Worm (Caenorhabditis elegans) whole organism, L1 larva: Measurements from ENCODE around the gene Y66A7A.4.

ENCODE experiments used
- C04F5.9 ChIP-seq: sonication (generic microtip); optimal IDR thresholded peaks from 2 replicates; lab custom pipeline; 2016; ENCODE audit warnings: missing genetic modification characterization, missing compliant biosample characterization
- F16B12.6 ChIP-seq: fragments of 150-350 bp; optimal IDR thresholded peaks from 2 replicates; lab custom pipeline; 2014; ENCODE audit warnings: missing biosample characterization, missing genetic modification characterization
- alr-1 ChIP-seq: fragments of 200-800 bp; sonication (Bioruptor generic); optimal IDR thresholded peaks from 2 replicates; lab custom pipeline; 2018; ENCODE audit warnings: borderline replicate concordance, mild to moderate bottlenecking, missing genetic modification characterization, missing compliant biosample characterization
- ceh-63 ChIP-seq: fragments of 200-800 bp; sonication (Bioruptor generic); optimal IDR thresholded peaks from 2 replicates; lab custom pipeline; 2018; ENCODE audit warnings: mild to moderate bottlenecking, missing genetic modification characterization, missing compliant biosample characterization
- ceh-90 ChIP-seq: sonication (generic microtip); optimal IDR thresholded peaks from 2 replicates; lab custom pipeline; 2016; ENCODE audit warnings: missing genetic modification characterization, missing compliant biosample characterization
- dpl-1 ChIP-seq, 3 experiments: fragments of 150-350 bp in 2 of 3; sonication (generic microtip) in 1 of 3; optimal IDR thresholded peaks; 2 replicates each; lab custom pipeline; 2014 to 2017; ENCODE audit warnings: missing biosample characterization in 3 of 3, missing genetic modification characterization in 3 of 3, missing genetic modification reagents in 3 of 3
- dsc-1 ChIP-seq: sonication (generic microtip); optimal IDR thresholded peaks from 2 replicates; lab custom pipeline; 2016; ENCODE audit warnings: mild to moderate bottlenecking, missing genetic modification characterization, missing compliant biosample characterization
- efl-1 ChIP-seq, 4 experiments: fragments of 150-350 bp; optimal IDR thresholded peaks in 3 of 4; peaks in 1 of 4; 1 replicate in 1 of 4; 2 replicates in 3 of 4; lab custom pipeline; 2014; ENCODE audit warnings: missing biosample characterization in 2 of 4, missing genetic modification characterization in 2 of 4, missing genetic modification reagents in 2 of 4
- egl-27 ChIP-seq, 2 experiments: fragments of 150-350 bp in 1 of 2; sonication (generic microtip); optimal IDR thresholded peaks; 3 replicates each; lab custom pipeline; 2017 to 2018; ENCODE audit warnings: missing biosample characterization in 2 of 2, missing genetic modification characterization in 2 of 2, missing genetic modification reagents in 2 of 2
- ets-5 ChIP-seq: fragments of 200-800 bp; sonication (Bioruptor generic); IDR thresholded peaks from 2 replicates; pipeline ENCODE4 v1.3.6; 2022; ENCODE audit warnings: missing genetic modification characterization, missing compliant biosample characterization
- fkh-10 ChIP-seq: sonication (generic microtip); optimal IDR thresholded peaks from 2 replicates; lab custom pipeline; 2017; ENCODE audit warnings: missing biosample characterization, missing genetic modification reagents, missing genetic modification characterization
- hlh-17 ChIP-seq: fragments of 200-800 bp; sonication (Bioruptor generic); optimal IDR thresholded peaks from 2 replicates; lab custom pipeline; 2018; ENCODE audit warnings: missing genetic modification characterization, mild to moderate bottlenecking, missing compliant biosample characterization, moderate library complexity, borderline replicate concordance
- hpl-2 ChIP-seq: fragments of 150-350 bp; optimal IDR thresholded peaks from 2 replicates; lab custom pipeline; 2014; ENCODE audit warnings: missing biosample characterization, missing genetic modification reagents, missing genetic modification characterization
- irx-1 ChIP-seq: sonication (generic microtip); optimal IDR thresholded peaks from 2 replicates; lab custom pipeline; 2016; ENCODE audit warnings: missing genetic modification characterization, missing compliant biosample characterization
- jun-1 ChIP-seq: fragments of 150-350 bp; optimal IDR thresholded peaks from 2 replicates; lab custom pipeline; 2014; ENCODE audit warnings: missing biosample characterization, missing genetic modification reagents, missing genetic modification characterization
- lin-14 ChIP-seq: fragments of 200-800 bp; sonication (Bioruptor generic); optimal IDR thresholded peaks from 2 replicates; lab custom pipeline; 2018; ENCODE audit warnings: mild to moderate bottlenecking, missing genetic modification characterization, moderate library complexity, missing compliant biosample characterization
- lir-3 ChIP-seq: sonication (generic microtip); optimal IDR thresholded peaks from 2 replicates; lab custom pipeline; 2016; ENCODE audit warnings: mild to moderate bottlenecking, missing genetic modification characterization, moderate library complexity, missing compliant biosample characterization; ENCODE audit not compliant: poor library complexity
- mab-9 ChIP-seq: fragments of 200-800 bp; sonication (Bioruptor generic); IDR thresholded peaks from 2 replicates; pipeline ENCODE4 v1.3.6; 2022; ENCODE audit warnings: missing genetic modification reagents, missing genetic modification characterization, missing compliant biosample characterization
- mep-1 ChIP-seq: fragments of 150-350 bp; optimal IDR thresholded peaks from 2 replicates; lab custom pipeline; 2014; ENCODE audit warnings: missing biosample characterization, missing genetic modification characterization
- nhr-11 ChIP-seq: fragments of 150-350 bp; optimal IDR thresholded peaks from 2 replicates; lab custom pipeline; 2014; ENCODE audit warnings: missing biosample characterization, missing genetic modification characterization
- nhr-19 ChIP-seq: fragments of 200-800 bp; sonication (Bioruptor generic); conservative IDR thresholded peaks from 2 replicates; pipeline ENCODE4 v1.3.6; 2022; ENCODE audit warnings: missing genetic modification characterization, missing compliant biosample characterization
- nhr-28 ChIP-seq: fragments of 150-350 bp; optimal IDR thresholded peaks from 2 replicates; lab custom pipeline; 2014; ENCODE audit warnings: missing biosample characterization, missing genetic modification characterization
- nhr-47 ChIP-seq: sonication (generic microtip); optimal IDR thresholded peaks from 2 replicates; lab custom pipeline; 2016; ENCODE audit warnings: mild to moderate bottlenecking, missing genetic modification characterization, moderate library complexity, missing compliant biosample characterization
- nhr-76 ChIP-seq: sonication (generic microtip); optimal IDR thresholded peaks from 2 replicates; lab custom pipeline; 2017; ENCODE audit warnings: missing biosample characterization, missing genetic modification characterization
- nhr-77 ChIP-seq: fragments of 150-350 bp; optimal IDR thresholded peaks from 2 replicates; lab custom pipeline; 2014; ENCODE audit warnings: missing biosample characterization, missing genetic modification characterization
- nhr-85 ChIP-seq: sonication (generic microtip); peaks from one replicate; lab custom pipeline; 2016; ENCODE audit warnings: missing genetic modification characterization, inconsistent platforms, missing compliant biosample characterization
- pag-3 ChIP-seq: sonication (generic microtip); optimal IDR thresholded peaks from 2 replicates; lab custom pipeline; 2017; ENCODE audit warnings: missing genetic modification characterization, mild to moderate bottlenecking, missing compliant biosample characterization, antibody characterized with exemption, borderline replicate concordance; ENCODE audit not compliant: insufficient read depth
- pax-3 ChIP-seq: fragments of 200-800 bp; sonication (Bioruptor generic); optimal IDR thresholded peaks from 2 replicates; lab custom pipeline; 2018; ENCODE audit warnings: mild to moderate bottlenecking, missing genetic modification characterization, moderate library complexity, missing compliant biosample characterization
- pqm-1 ChIP-seq: sonication (generic microtip); optimal IDR thresholded peaks from 3 replicates; lab custom pipeline; 2017; ENCODE audit warnings: missing biosample characterization, missing genetic modification characterization
- snpc-4 ChIP-seq: fragments of 150-350 bp; optimal IDR thresholded peaks from 2 replicates; lab custom pipeline; 2014; ENCODE audit warnings: missing biosample characterization, missing genetic modification characterization
- snu-23 ChIP-seq: sonication (generic microtip); optimal IDR thresholded peaks from 2 replicates; lab custom pipeline; 2016; ENCODE audit warnings: missing genetic modification characterization, missing compliant biosample characterization
- sox-4 ChIP-seq: sonication (generic microtip); optimal IDR thresholded peaks from 2 replicates; lab custom pipeline; 2016; ENCODE audit warnings: missing genetic modification characterization, missing compliant biosample characterization
- sup-37 ChIP-seq: fragments of 200-800 bp; sonication (Bioruptor generic); optimal IDR thresholded peaks from 2 replicates; lab custom pipeline; 2018; ENCODE audit warnings: mild to moderate bottlenecking, missing genetic modification characterization, missing compliant biosample characterization
- tlp-1 ChIP-seq: fragments of 150-350 bp; optimal IDR thresholded peaks from 2 replicates; lab custom pipeline; 2014; ENCODE audit warnings: missing biosample characterization, missing genetic modification characterization
- zag-1 ChIP-seq: fragments of 150-350 bp; optimal IDR thresholded peaks from 2 replicates; lab custom pipeline; 2014; ENCODE audit warnings: missing biosample characterization, missing genetic modification characterization
- ztf-4 ChIP-seq: fragments of 150-350 bp; optimal IDR thresholded peaks from 2 replicates; lab custom pipeline; 2014; ENCODE audit warnings: missing biosample characterization, missing genetic modification characterization

Gene Y66A7A.4

DNA sequence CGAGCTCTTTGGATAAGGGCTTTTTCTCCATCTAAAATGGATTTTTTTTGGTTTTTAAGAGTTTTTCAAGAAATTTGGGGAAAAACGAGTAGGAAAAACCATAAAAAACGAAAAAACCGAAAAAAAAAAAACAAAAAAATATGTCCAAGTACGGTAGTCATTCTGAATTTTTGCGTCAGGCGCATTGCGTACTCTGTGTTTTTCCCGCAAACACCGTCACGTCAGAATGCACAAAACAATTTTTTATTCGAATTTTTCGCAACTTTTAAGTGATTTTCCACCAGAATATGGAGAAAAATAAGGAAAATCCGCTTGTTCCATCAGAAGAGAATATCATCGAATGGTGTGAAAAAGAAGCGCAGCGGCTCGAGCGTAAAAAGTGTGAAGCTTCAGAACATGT is 31.0 kb upstream of the Y66A7A.4 start, which contains the start of the genes Y66D12A.6 and ceh-92:
Y66D12A.6 (minus strand) TSS at position 31 of the 400 bp plus-strand sequence.
ceh-92 (plus strand) TSS at position 229 of the 400 bp plus-strand sequence.
- TF ChIP-seq pag-3 (tag; lab: Kevin White, UChicago), result no peak
- TF ChIP-seq efl-1 (optimal IDR thresholded peaks at IDR 0.05; lab: Kevin White, UChicago), result peak in 1 of 2 experiments; percentile 71
- TF ChIP-seq efl-1 (GFP tag; optimal IDR thresholded peaks at IDR 0.05 in 1 of 2; lab: Kevin White, UChicago), result peak; percentile 9 to 66
- TF ChIP-seq nhr-47 (tag; lab: Kevin White, UChicago), result no peak
- TF ChIP-seq nhr-85 (tag; lab: Kevin White, UChicago), result peak; percentile 20

- TF ChIP-seq irx-1, result no peak
- TF ChIP-seq nhr-77, result no peak
- no peak for TF ChIP-seq lin-14 (GFP tag; lab: Kevin White, UChicago)
- no peak for TF ChIP-seq ceh-90
- no peak for TF ChIP-seq egl-27 (tag; optimal IDR thresholded peaks at IDR 0.05; lab: Kevin White, UChicago)
- no peak for TF ChIP-seq ceh-63 (GFP tag; lab: Kevin White, UChicago)
- no peak for TF ChIP-seq dpl-1 (GFP tag; optimal IDR thresholded peaks at IDR 0.05; lab: Kevin White, UChicago)
- TF ChIP-seq F16B12.6, result no peak
- no peak for TF ChIP-seq hlh-17 (GFP tag; lab: Kevin White, UChicago)
- TF ChIP-seq nhr-28 (tag; lab: Kevin White, UChicago), result no peak
- TF ChIP-seq jun-1 (tag; lab: Kevin White, UChicago), result no peak
These were observed 29.8 kb upstream of the Y66A7A.4 start for ce11 chrIII:11582569-11582968.

ce11 chrIII:11588911-11589310 is 23.5 kb upstream of the Y66A7A.4 start, which contains the start of gene Y66D12A.3:
Gene Y66D12A.3, plus strand, starts transcription at chrIII:11589211.
- TF ChIP-seq jun-1 (tag; lab: Kevin White, UChicago) (no peak), nhr-85 (tag; lab: Kevin White, UChicago) (no peak), zag-1 (no peak), ztf-4 (tag; lab: Kevin White, UChicago) (no peak), pax-3 (no peak), fkh-10 (GFP tag; lab: Kevin White, UChicago) (no peak), ets-5 (GFP tag; lab: Robert Waterston, UW) (no peak), snpc-4 (no peak), pqm-1 (tag; lab: Kevin White, UChicago) (no peak), nhr-76 (tag; lab: Kevin White, UChicago) (no peak), hpl-2 (no peak), dsc-1 (tag; lab: Kevin White, UChicago) (no peak), mab-9 (no peak), snu-23 (GFP tag; lab: Kevin White, UChicago) (no peak), alr-1 (tag; lab: Kevin White, UChicago) (no peak), C04F5.9 (tag; lab: Kevin White, UChicago) (no peak)

DNA sequence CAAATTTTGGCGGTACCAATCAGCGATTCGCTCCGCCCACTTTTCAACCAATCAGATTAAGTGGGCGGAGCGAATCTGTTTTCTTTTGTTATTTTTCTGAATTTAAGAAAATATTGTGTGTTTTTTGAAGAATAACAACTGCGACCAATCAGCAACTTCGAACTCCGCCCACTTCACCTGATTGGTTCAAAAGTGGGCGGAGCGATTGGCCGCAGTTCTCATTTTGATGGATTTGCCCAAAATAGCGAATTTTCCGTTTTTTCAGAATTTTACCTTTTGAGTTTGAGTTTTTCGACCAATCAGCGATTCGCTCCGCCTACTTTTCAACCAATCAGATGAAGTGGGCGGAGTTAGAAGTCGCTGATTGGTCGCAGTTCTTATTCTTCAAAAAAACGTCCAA is 23.1 kb upstream of the Y66A7A.4 start:
- TF ChIP-seq sup-37 (GFP tag; lab: Kevin White, UChicago), result no peak
- no peak for TF ChIP-seq nhr-19 (GFP tag; lab: Robert Waterston, UW)
- TF ChIP-seq tlp-1 (tag; lab: Kevin White, UChicago), result no peak
- TF ChIP-seq nhr-11 (tag; lab: Kevin White, UChicago), result no peak
- no peak for TF ChIP-seq C04F5.9 (tag; lab: Kevin White, UChicago)
- no peak for TF ChIP-seq jun-1 (tag; lab: Kevin White, UChicago)
- no peak for TF ChIP-seq sox-4
- no peak for TF ChIP-seq mep-1
- TF ChIP-seq lir-3 (tag; lab: Kevin White, UChicago), result no peak
- no peak for TF ChIP-seq nhr-77
- TF ChIP-seq nhr-76 (tag; lab: Kevin White, UChicago), result no peak
- TF ChIP-seq egl-27 (tag; optimal IDR thresholded peaks at IDR 0.05; lab: Kevin White, UChicago), result no peak
